Worm (Caenorhabditis elegans): ENCODE data around the gene srx-97.

srx-97 gene

DNA sequence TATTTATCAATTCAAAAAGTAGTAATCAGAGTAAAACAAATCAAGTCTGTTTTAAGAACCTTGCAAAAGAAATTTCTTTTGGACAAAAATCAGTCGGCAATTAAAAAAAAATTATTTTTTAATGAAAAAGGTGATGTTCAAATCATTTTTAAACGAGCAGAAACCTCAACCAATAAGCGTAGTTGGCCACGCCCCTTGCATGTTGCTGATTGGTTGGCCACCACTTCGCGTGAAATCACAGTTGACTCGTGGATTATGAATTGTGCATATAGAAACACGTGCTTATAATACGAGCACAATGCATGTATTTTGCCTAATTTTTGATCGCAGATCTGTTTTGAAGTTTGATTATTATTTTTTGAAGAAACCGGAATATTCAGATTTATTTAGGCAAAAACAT, 4.0 kb downstream of the srx-97 start:
- TF ChIP-seq nfyb-1 (GFP tag; IDR thresholded peaks at IDR 0.05) (0 out of 2 replicates have a peak, but pooled peaks have one; percentile 50), fkh-3 (tag; optimal IDR thresholded peaks at IDR 0.05) (no peak)

DNA sequence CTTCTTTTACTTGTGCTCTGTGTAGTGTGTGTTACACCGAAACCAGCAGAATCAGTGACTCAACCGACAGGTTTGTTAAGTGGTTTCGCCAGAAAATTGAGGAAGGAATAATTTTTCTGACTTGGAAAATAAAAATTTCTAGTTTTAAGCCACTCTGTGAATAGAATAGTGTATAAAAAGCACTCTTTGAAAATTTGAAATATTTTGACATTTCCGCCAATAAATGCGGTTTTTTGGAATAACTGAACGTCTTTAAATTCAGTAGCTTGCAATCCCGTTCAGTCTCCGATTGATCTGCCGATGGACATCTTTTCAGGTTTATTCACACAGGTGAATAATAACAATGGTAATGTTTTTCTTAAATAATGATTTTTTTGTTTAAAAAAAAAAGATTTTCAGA, 4.7 kb downstream of the srx-97 start, which contains the start of gene F19B10.3:
F19B10.3 (plus strand) TSS at position 301 of the 400 bp plus-strand sequence.
- no peak for TF ChIP-seq ceh-79 (tag; optimal IDR thresholded peaks at IDR 0.05)

DNA sequence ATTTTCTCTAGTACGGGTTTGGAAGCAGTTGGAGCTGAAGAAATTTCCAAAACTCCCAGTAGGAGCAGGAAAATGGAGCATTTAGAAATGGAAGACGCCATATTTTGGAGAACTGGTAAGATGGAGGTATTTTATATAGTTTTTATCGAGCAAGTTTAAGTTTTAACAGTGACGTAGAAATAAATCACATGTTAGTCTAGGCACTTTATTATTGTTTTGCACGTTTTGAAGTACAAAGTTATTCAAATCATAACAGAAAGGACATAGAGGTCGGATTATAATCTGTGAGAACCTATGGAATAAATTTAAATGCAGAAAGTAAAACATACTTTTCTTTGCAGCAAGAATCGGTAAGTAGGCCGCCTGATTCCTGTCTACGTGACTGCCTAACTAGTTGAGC, 5.4 kb downstream of the srx-97 start, which contains the start of gene F19B10.6:
F19B10.6 (minus strand) TSS at position 101 of the 400 bp plus-strand sequence.
- TF ChIP-seq rcor-1 (GFP tag; IDR thresholded peaks at IDR 0.05) (no peak), akir-1 (GFP tag; optimal IDR thresholded peaks at IDR 0.05) (no peak), snpc-1.1 (tag; optimal IDR thresholded peaks at IDR 0.05; ENCODE audit: insufficient read depth) (no peak), Y79H2A.3 (GFP tag; conservative IDR thresholded peaks at IDR 0.05) (no peak), hsf-1 (GFP tag; IDR thresholded peaks at IDR 0.05) (no peak), C06A6.2 (GFP tag; conservative IDR thresholded peaks at IDR 0.05) (no peak), cebp-1 (GFP tag; IDR thresholded peaks at IDR 0.05) (no peak), cebp-1 (tag; optimal IDR thresholded peaks at IDR 0.05) (no peak), pha-4 (tag; optimal IDR thresholded peaks at IDR 0.05) (no peak), Y53F4B.3 (GFP tag; IDR thresholded peaks at IDR 0.05) (no peak), sea-2 (GFP tag; IDR thresholded peaks at IDR 0.05) (no peak), mxl-1 (tag; optimal IDR thresholded peaks at IDR 0.05) (no peak), zim-3 (tag; optimal IDR thresholded peaks at IDR 0.05) (no peak), B0261.1 (tag; optimal IDR thresholded peaks at IDR 0.05) (no peak), ceh-100 (GFP tag; IDR thresholded peaks at IDR 0.05) (no peak), egrh-3 (GFP tag; IDR thresholded peaks at IDR 0.05) (no peak), nfya-1 (tag; optimal IDR thresholded peaks at IDR 0.05; ENCODE audit: borderline replicate concordance, insufficient read depth) (no peak), snpc-4 (GFP tag; optimal IDR thresholded peaks at IDR 0.05) (no peak), snpc-4 (tag; optimal IDR thresholded peaks at IDR 0.05) (no peak), mcd-1 (GFP tag; IDR thresholded peaks at IDR 0.05) (no peak), fkh-3 (tag; optimal IDR thresholded peaks at IDR 0.05) (no peak), B0019.2 (GFP tag; conservative IDR thresholded peaks at IDR 0.05) (no peak)

DNA sequence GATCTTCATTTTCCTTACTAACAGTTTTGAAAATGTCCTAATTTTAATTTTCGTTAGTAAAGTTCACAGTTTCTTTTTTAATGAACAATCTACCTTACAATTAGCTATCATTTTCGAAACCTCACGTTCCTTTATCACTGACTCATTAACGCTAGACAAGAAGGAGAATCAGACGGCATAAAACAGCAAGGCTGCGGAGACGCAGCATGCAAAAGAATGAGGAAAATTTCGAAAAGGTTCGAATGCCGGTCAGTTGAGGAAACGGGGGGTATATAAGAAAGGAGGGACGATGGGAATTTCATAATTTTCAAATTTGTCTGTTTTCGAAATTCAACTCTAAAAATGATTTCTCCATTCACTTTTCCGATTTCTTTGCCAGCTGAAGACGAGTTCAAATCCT, 7.3 kb downstream of the srx-97 start, which contains the start of gene F19B10.13:
F19B10.13 (plus strand) TSS at position 343 of the 400 bp plus-strand sequence.
- TF ChIP-seq dox-1 (GFP tag; IDR thresholded peaks at IDR 0.05) (0 out of 2 replicates have a peak, but pooled peaks have one; percentile 28), cebp-1 (GFP tag; IDR thresholded peaks at IDR 0.05) (peak; percentile 72), cebp-1 (tag; optimal IDR thresholded peaks at IDR 0.05) (peak; percentile 90), attf-5 (GFP tag; optimal IDR thresholded peaks at IDR 0.05) (peak; percentile 55), nhr-27 (tag; optimal IDR thresholded peaks at IDR 0.05) (no peak), nhr-80 (tag; optimal IDR thresholded peaks at IDR 0.05) (peak; percentile 48)

DNA sequence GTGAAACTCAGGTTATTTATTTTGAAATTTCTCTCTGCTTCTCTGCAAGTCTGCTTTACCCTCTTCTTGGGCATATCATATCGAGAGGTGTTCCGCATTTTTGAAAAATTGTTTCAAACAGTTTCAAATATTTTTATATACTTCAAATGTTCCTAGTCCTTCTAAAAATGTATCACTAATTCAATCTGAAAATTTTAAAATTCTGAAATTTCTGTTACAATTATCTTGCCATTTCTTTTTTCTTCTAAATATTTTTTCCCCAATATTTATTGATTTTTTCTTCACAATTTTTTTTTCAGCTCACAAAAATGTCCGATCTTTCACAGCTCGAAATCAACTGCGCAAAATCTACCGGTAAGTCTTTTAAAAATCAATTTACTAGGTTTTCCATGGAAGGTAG, 9.4 kb downstream of the srx-97 start, which contains the start of gene F19B10.4:
F19B10.4 (plus strand) TSS at position 301 of the 400 bp plus-strand sequence.
- TF ChIP-seq F57A8.1 (GFP tag; optimal IDR thresholded peaks at IDR 0.05) (no peak), rcor-1 (GFP tag; IDR thresholded peaks at IDR 0.05) (no peak)

DNA sequence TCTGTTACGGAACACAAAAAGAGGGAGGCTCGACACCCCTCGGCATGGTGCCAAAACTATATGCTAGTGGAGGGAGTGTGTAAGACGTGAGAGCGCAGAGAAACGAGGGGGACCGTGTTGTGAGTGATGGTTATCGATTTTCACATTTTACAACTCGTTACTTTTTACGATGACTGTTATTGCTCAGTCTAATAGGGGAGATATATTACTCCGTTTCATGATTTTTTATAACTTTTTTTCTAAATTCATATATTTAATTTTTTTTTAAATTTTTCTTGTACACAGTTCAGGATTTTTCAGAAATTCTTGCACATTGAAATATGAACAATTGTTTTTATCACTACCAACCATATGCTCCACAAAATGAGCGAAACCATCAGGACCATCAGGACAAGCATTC, 13.8 kb downstream of the srx-97 start, which contains the start of gene F19B10.5:
F19B10.5 (plus strand) TSS at position 301 of the 400 bp plus-strand sequence.
- TF ChIP-seq B0261.1 (tag; optimal IDR thresholded peaks at IDR 0.05) (no peak), nhr-27 (tag; optimal IDR thresholded peaks at IDR 0.05) (no peak), Y53F4B.3 (GFP tag; IDR thresholded peaks at IDR 0.05) (no peak), Y95B8A.8 (GFP tag; IDR thresholded peaks at IDR 0.05) (no peak), lsl-1 (GFP tag; optimal IDR thresholded peaks at IDR 0.05) (no peak), sea-2 (GFP tag; IDR thresholded peaks at IDR 0.05) (no peak), dox-1 (GFP tag; IDR thresholded peaks at IDR 0.05) (no peak), bed-2 (GFP tag; IDR thresholded peaks at IDR 0.05) (no peak), rcor-1 (GFP tag; IDR thresholded peaks at IDR 0.05) (no peak), nhr-120 (GFP tag; IDR thresholded peaks at IDR 0.05) (no peak), lsy-27 (tag; optimal IDR thresholded peaks at IDR 0.05; ENCODE audit: borderline replicate concordance, insufficient read depth) (no peak), tlf-1 (GFP tag; optimal IDR thresholded peaks at IDR 0.05) (no peak), lir-1 (GFP tag; conservative IDR thresholded peaks at IDR 0.05) (no peak), sptf-2 (GFP tag; optimal IDR thresholded peaks at IDR 0.05) (no peak), F22D6.2 (tag; optimal IDR thresholded peaks at IDR 0.05) (no peak), K12H6.12 (tag; optimal IDR thresholded peaks at IDR 0.05) (no peak), nhr-80 (tag; optimal IDR thresholded peaks at IDR 0.05) (no peak)

All from whole organism, young adult.